Worm (Caenorhabditis elegans): ENCODE data around the gene slc-17.7.

DNA sequence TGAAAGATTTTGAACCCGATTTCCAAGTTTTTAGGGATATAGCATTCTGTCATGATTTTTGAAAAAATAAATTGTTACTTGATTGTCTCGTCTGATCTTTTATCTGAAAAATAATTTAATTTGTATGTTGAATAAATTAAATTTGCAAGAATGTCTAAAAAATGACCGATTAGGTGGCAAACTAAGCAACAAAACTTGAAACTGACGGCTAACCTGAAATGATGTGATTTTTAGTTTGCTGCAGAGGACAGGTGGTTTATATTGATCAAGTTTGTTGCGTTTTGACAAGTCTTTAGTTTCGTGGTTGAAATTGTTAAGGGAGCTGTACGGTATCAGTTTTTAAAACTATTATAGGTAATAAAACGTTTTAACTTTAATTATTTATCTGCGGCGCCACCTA lies 8.8 kb downstream of the slc-17.7 start, which contains the start of gene F07C3.16:
- TF ChIP-seq ref-1 (GFP tag; conservative IDR thresholded peaks at IDR 0.05) (no peak), ztf-29 (GFP tag; IDR thresholded peaks at IDR 0.05) (no peak)

Data from whole organism, midembryonic.